Fruit fly (Drosophila melanogaster) whole organism: Measurements from ENCODE around the gene Dpm3.

Experiments
- EcR ChIP-seq, 2 experiments: fragments of >200 bp; optimal IDR thresholded peaks; 2 replicates each; lab custom pipeline; 2017; ENCODE audit warnings: missing biosample characterization in 2 of 2, missing genetic modification characterization in 2 of 2, missing genetic modification reagents in 2 of 2
- usp ChIP-seq: fragments of >200 bp; optimal IDR thresholded peaks from 2 replicates; lab custom pipeline; 2017; ENCODE audit warnings: missing biosample characterization, missing genetic modification characterization, mixed read lengths

- TF ChIP-seq usp (GFP tag; lab: Kevin White, UChicago): no peak
- no peak for TF ChIP-seq EcR (GFP tag; optimal IDR thresholded peaks at IDR 0.05; lab: Kevin White, UChicago)
Observed at dm6 chr3R:13366561-13367518, 36.0 kb downstream of the Dpm3 start, which contains the start of gene Elp6.
